Fruit fly (Drosophila melanogaster): ENCODE data around the gene CG9547.

CG9547 gene

DNA sequence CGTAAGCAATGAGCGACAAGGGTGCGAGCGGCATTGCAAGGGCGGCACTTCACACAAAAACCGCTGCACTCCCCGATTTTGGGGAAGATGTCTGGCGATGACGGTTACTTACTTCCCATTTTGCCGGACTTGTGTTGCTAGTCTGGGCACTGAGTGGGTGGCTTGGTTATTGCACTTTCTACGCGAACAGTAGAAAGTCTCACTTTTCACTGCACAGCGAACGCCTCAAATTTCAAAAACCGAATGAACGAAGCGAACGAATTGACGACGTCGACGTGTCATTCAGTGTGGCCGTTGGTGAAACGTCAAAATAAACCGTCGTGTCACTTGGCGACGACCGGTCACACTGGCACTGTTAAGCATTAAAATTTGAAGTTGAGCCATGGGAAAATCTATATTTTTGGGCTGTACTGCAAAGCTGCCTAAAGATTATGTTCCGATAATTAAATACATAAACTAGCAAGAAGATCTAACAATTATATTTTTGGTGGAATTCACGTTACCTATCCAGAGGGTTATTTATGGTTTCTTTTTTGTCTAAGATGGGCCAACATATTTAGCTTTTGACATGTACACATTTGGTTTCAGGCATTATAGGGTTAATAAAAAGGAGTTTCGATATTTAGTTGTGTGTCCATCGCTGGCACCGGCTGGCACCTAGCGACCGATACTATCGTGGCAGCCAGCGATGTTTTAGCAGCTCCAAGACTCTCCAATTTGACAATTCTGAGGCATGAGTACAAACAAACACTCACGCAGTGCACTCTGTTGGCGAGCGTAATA, 13.9 kb downstream of the CG9547 start, which contains the start of the genes Sec61alpha and Daxx (continued):
- TF ChIP-seq CG12744 (GFP tag; optimal IDR thresholded peaks at IDR 0.05) (peak; percentile 78), crol (GFP tag; IDR thresholded peaks at IDR 0.05) (no peak), CG14667 (GFP tag; IDR thresholded peaks at IDR 0.05) (peak; percentile 80), fu2 (GFP tag; optimal IDR thresholded peaks at IDR 0.05) (peak; percentile 89), ems (GFP tag; optimal IDR thresholded peaks at IDR 0.05) (peak; percentile 85), CG10267 (tag; optimal IDR thresholded peaks at IDR 0.05) (peak; percentile 81), CG7357 (GFP tag; IDR thresholded peaks at IDR 0.05) (peak; percentile 67; the same call in 2 of the 3 replicates), HLH4C (GFP tag; IDR thresholded peaks at IDR 0.05; ENCODE audit: partially characterized antibody) (peak; percentile 99), CG4617 (GFP tag; optimal IDR thresholded peaks at IDR 0.05; ENCODE audit: borderline replicate concordance) (peak; percentile 39), sr (GFP tag; IDR thresholded peaks at IDR 0.05) (peak; percentile 45; the same call in 2 of the 3 replicates), tx (GFP tag; optimal IDR thresholded peaks at IDR 0.05) (peak; percentile 87), CG17385 (GFP tag; optimal IDR thresholded peaks at IDR 0.05) (peak; percentile 58), Blimp-1 (GFP tag; optimal IDR thresholded peaks at IDR 0.05) (peak; percentile 68), CG3065 (GFP tag; optimal IDR thresholded peaks at IDR 0.05) (peak; percentile 21), Awh (GFP tag; IDR thresholded peaks at IDR 0.05) (peak; percentile 70; the same call in 1 of the 2 replicates), CG12219 (GFP tag; optimal IDR thresholded peaks at IDR 0.05) (peak; percentile 69), Hr39 (optimal IDR thresholded peaks at IDR 0.05) (no peak), CG10654 (GFP tag; optimal IDR thresholded peaks at IDR 0.05) (peak; percentile 82), CG3281 (GFP tag; optimal IDR thresholded peaks at IDR 0.05) (peak; percentile 70), Abd-B (GFP tag; optimal IDR thresholded peaks at IDR 0.05) (peak; percentile 89), disco-r (GFP tag; optimal IDR thresholded peaks at IDR 0.05) (peak; percentile 78), org-1 (GFP tag; optimal IDR thresholded peaks at IDR 0.05) (peak; percentile 1), CG12104 (GFP tag; optimal IDR thresholded peaks at IDR 0.05) (peak; percentile 70), tin (GFP tag; optimal IDR thresholded peaks at IDR 0.05) (peak; percentile 86), CG7556 (GFP tag; optimal IDR thresholded peaks at IDR 0.05) (peak; percentile 62), odd (GFP tag; optimal IDR thresholded peaks at IDR 0.05) (peak; percentile 48), abd-A (tag; optimal IDR thresholded peaks at IDR 0.05) (peak; percentile 51), CG12236 (GFP tag; optimal IDR thresholded peaks at IDR 0.05) (peak; percentile 51), CG2202 (tag; optimal IDR thresholded peaks at IDR 0.05) (peak; percentile 36), ATbp (GFP tag; optimal IDR thresholded peaks at IDR 0.05) (peak; percentile 49), CG8478 (optimal IDR thresholded peaks at IDR 0.05) (no peak), kni (GFP tag; optimal IDR thresholded peaks at IDR 0.05) (no peak), Hmr (GFP tag; optimal IDR thresholded peaks at IDR 0.05) (peak; percentile 91), repo (GFP tag; optimal IDR thresholded peaks at IDR 0.05) (peak; percentile 65), MBD-R2 (GFP tag; IDR thresholded peaks at IDR 0.05) (peak; percentile 83), CG9797 (GFP tag; optimal IDR thresholded peaks at IDR 0.05) (peak; percentile 95), CG33213 (GFP tag; optimal IDR thresholded peaks at IDR 0.05) (peak; percentile 91), CG15479 (GFP tag; optimal IDR thresholded peaks at IDR 0.05) (no peak), pzg (GFP tag; optimal IDR thresholded peaks at IDR 0.05) (peak; percentile 89), sug (tag; optimal IDR thresholded peaks at IDR 0.05) (peak; percentile 87), CG17328 (GFP tag; IDR thresholded peaks at IDR 0.05) (peak; percentile 63), ERR (GFP tag; optimal IDR thresholded peaks at IDR 0.05) (peak; percentile 69), BtbVII (GFP tag; optimal IDR thresholded peaks at IDR 0.05) (peak; percentile 25), D19A (tag; optimal IDR thresholded peaks at IDR 0.05) (peak; percentile 63), HLHmδ (GFP tag; optimal IDR thresholded peaks at IDR 0.05) (peak; percentile 79), MTF-1 (GFP tag; optimal IDR thresholded peaks at IDR 0.05; ENCODE audit: borderline replicate concordance) (no peak), CG12769 (tag; optimal IDR thresholded peaks at IDR 0.05) (peak; percentile 56), luna (GFP tag; optimal IDR thresholded peaks at IDR 0.05) (peak; percentile 90), Nf-YB (GFP tag; optimal IDR thresholded peaks at IDR 0.05) (peak; percentile 37)

Data from whole organism, embryonic.